Worm (Caenorhabditis elegans) whole organism, L1 larva: Measurements from ENCODE around the gene rpn-5.

Experiments used
- C16A3.4 ChIP-seq: fragments of 150-350 bp; optimal IDR thresholded peaks from 2 replicates; lab custom pipeline; 2014; ENCODE audit warnings: missing biosample characterization, missing genetic modification characterization
- C34B4.2 ChIP-seq: sonication (generic microtip); optimal IDR thresholded peaks from 2 replicates; lab custom pipeline; 2017; ENCODE audit warnings: mild to moderate bottlenecking, missing genetic modification characterization, missing compliant biosample characterization
- Y116A8C.19 ChIP-seq: sonication (generic microtip); optimal IDR thresholded peaks from 2 replicates; lab custom pipeline; 2016; ENCODE audit warnings: missing compliant biosample characterization, missing genetic modification characterization, borderline replicate concordance
- aha-1 ChIP-seq: fragments of 150-350 bp; optimal IDR thresholded peaks from 2 replicates; lab custom pipeline; 2014; ENCODE audit warnings: missing biosample characterization, missing genetic modification characterization
- aly-2 ChIP-seq: fragments of 150-350 bp; optimal IDR thresholded peaks from 2 replicates; lab custom pipeline; 2014; ENCODE audit warnings: missing biosample characterization, missing genetic modification characterization
- ama-1 ChIP-seq: fragments of 150-350 bp; optimal IDR thresholded peaks from 2 replicates; lab custom pipeline; 2014
- blmp-1 ChIP-seq: fragments of 150-350 bp; optimal IDR thresholded peaks from 2 replicates; lab custom pipeline; 2014; ENCODE audit warnings: missing biosample characterization, missing genetic modification characterization
- ceh-8 ChIP-seq: fragments of 200-800 bp; sonication (Bioruptor generic); optimal IDR thresholded peaks from 2 replicates; lab custom pipeline; 2018; ENCODE audit warnings: mild to moderate bottlenecking, missing genetic modification characterization, moderate library complexity, missing compliant biosample characterization
- ceh-82 ChIP-seq, 3 experiments: fragments of 150-350 bp in 1 of 3; sonication (generic microtip) in 2 of 3; optimal IDR thresholded peaks; 2 replicates each; lab custom pipeline; 2014 to 2017; ENCODE audit warnings: missing biosample characterization in 3 of 3, missing genetic modification characterization in 3 of 3
- ces-1 ChIP-seq: fragments of 150-350 bp; optimal IDR thresholded peaks from 2 replicates; lab custom pipeline; 2014; ENCODE audit warnings: missing biosample characterization, missing genetic modification reagents, missing genetic modification characterization
- dpl-1 ChIP-seq, 3 experiments: fragments of 150-350 bp in 2 of 3; sonication (generic microtip) in 1 of 3; optimal IDR thresholded peaks; 2 replicates each; lab custom pipeline; 2014 to 2017; ENCODE audit warnings: missing biosample characterization in 3 of 3, missing genetic modification characterization in 3 of 3, missing genetic modification reagents in 3 of 3
- dsc-1 ChIP-seq: sonication (generic microtip); optimal IDR thresholded peaks from 2 replicates; lab custom pipeline; 2016; ENCODE audit warnings: mild to moderate bottlenecking, missing genetic modification characterization, missing compliant biosample characterization
- efl-1 ChIP-seq, 4 experiments: fragments of 150-350 bp; optimal IDR thresholded peaks in 3 of 4; peaks in 1 of 4; 1 replicate in 1 of 4; 2 replicates in 3 of 4; lab custom pipeline; 2014; ENCODE audit warnings: missing biosample characterization in 2 of 4, missing genetic modification characterization in 2 of 4, missing genetic modification reagents in 2 of 4
- efl-3 ChIP-seq: fragments of 200-800 bp; sonication (Bioruptor generic); optimal IDR thresholded peaks from 2 replicates; lab custom pipeline; 2018; ENCODE audit warnings: mild to moderate bottlenecking, missing genetic modification characterization, missing compliant biosample characterization
- elt-2 ChIP-seq: sonication (generic microtip); optimal IDR thresholded peaks from 2 replicates; lab custom pipeline; 2016; ENCODE audit warnings: missing genetic modification characterization, mild to moderate bottlenecking, inconsistent platforms, missing compliant biosample characterization, missing genetic modification reagents
- elt-3 ChIP-seq, 6 experiments: fragments of 150-350 bp in 1 of 6; sonication (generic microtip); optimal IDR thresholded peaks; 2 replicates each; lab custom pipeline; 2017 to 2018; ENCODE audit warnings: missing biosample characterization in 6 of 6, missing genetic modification characterization in 6 of 6, inconsistent platforms in 1 of 6
- fkh-10 ChIP-seq: sonication (generic microtip); optimal IDR thresholded peaks from 2 replicates; lab custom pipeline; 2017; ENCODE audit warnings: missing biosample characterization, missing genetic modification reagents, missing genetic modification characterization
- fkh-4 ChIP-seq: sonication (generic microtip); optimal IDR thresholded peaks from 2 replicates; lab custom pipeline; 2016; ENCODE audit warnings: missing compliant biosample characterization, missing genetic modification characterization, borderline replicate concordance
- fos-1 ChIP-seq: fragments of 150-350 bp; optimal IDR thresholded peaks from 2 replicates; lab custom pipeline; 2014; ENCODE audit warnings: missing biosample characterization, missing genetic modification characterization
- hlh-4 ChIP-seq: sonication (generic microtip); optimal IDR thresholded peaks from 2 replicates; lab custom pipeline; 2016; ENCODE audit warnings: mild to moderate bottlenecking, missing genetic modification characterization, missing compliant biosample characterization
- hpl-2 ChIP-seq: fragments of 150-350 bp; optimal IDR thresholded peaks from 2 replicates; lab custom pipeline; 2014; ENCODE audit warnings: missing biosample characterization, missing genetic modification reagents, missing genetic modification characterization
- irx-1 ChIP-seq: sonication (generic microtip); optimal IDR thresholded peaks from 2 replicates; lab custom pipeline; 2016; ENCODE audit warnings: missing genetic modification characterization, missing compliant biosample characterization
- jun-1 ChIP-seq: fragments of 150-350 bp; optimal IDR thresholded peaks from 2 replicates; lab custom pipeline; 2014; ENCODE audit warnings: missing biosample characterization, missing genetic modification reagents, missing genetic modification characterization
- lin-13 ChIP-seq: fragments of 150-350 bp; optimal IDR thresholded peaks from 2 replicates; lab custom pipeline; 2014; ENCODE audit warnings: missing biosample characterization, missing genetic modification reagents, missing genetic modification characterization
- lin-14 ChIP-seq: fragments of 200-800 bp; sonication (Bioruptor generic); optimal IDR thresholded peaks from 2 replicates; lab custom pipeline; 2018; ENCODE audit warnings: mild to moderate bottlenecking, missing genetic modification characterization, moderate library complexity, missing compliant biosample characterization
- lin-35 ChIP-seq, 2 experiments: fragments of 150-350 bp; optimal IDR thresholded peaks; 2 replicates each; lab custom pipeline; 2014; ENCODE audit warnings: missing biosample characterization in 2 of 2, missing genetic modification characterization in 2 of 2, missing genetic modification reagents in 2 of 2
- lin-39 ChIP-seq: fragments of 150-350 bp; optimal IDR thresholded peaks from 2 replicates; lab custom pipeline; 2014; ENCODE audit warnings: missing biosample characterization, missing genetic modification reagents, missing genetic modification characterization
- lsy-2 ChIP-seq, 2 experiments: fragments of 150-350 bp; optimal IDR thresholded peaks; 2 replicates each; lab custom pipeline; 2014; ENCODE audit warnings: missing biosample characterization in 2 of 2, missing genetic modification characterization in 2 of 2
- mdl-1 ChIP-seq, 2 experiments: fragments of 150-350 bp; optimal IDR thresholded peaks; 2 replicates each; lab custom pipeline; 2014 to 2017; ENCODE audit warnings: missing biosample characterization in 2 of 2, missing genetic modification characterization in 2 of 2, inconsistent platforms in 1 of 2
- mep-1 ChIP-seq: fragments of 150-350 bp; optimal IDR thresholded peaks from 2 replicates; lab custom pipeline; 2014; ENCODE audit warnings: missing biosample characterization, missing genetic modification characterization
- nhr-11 ChIP-seq: fragments of 150-350 bp; optimal IDR thresholded peaks from 2 replicates; lab custom pipeline; 2014; ENCODE audit warnings: missing biosample characterization, missing genetic modification characterization
- nhr-19 ChIP-seq: fragments of 200-800 bp; sonication (Bioruptor generic); conservative IDR thresholded peaks from 2 replicates; pipeline ENCODE4 v1.3.6; 2022; ENCODE audit warnings: missing genetic modification characterization, missing compliant biosample characterization
- nhr-20 ChIP-seq: sonication (generic microtip); optimal IDR thresholded peaks from 2 replicates; lab custom pipeline; 2016; ENCODE audit warnings: mild to moderate bottlenecking, missing genetic modification characterization, missing compliant biosample characterization
- nhr-237 ChIP-seq: fragments of 150-350 bp; optimal IDR thresholded peaks from 2 replicates; lab custom pipeline; 2014; ENCODE audit warnings: missing biosample characterization, missing genetic modification characterization
- nhr-47 ChIP-seq: sonication (generic microtip); optimal IDR thresholded peaks from 2 replicates; lab custom pipeline; 2016; ENCODE audit warnings: mild to moderate bottlenecking, missing genetic modification characterization, moderate library complexity, missing compliant biosample characterization
- nhr-71 ChIP-seq: sonication (generic microtip); optimal IDR thresholded peaks from 2 replicates; lab custom pipeline; 2016; ENCODE audit warnings: mild to moderate bottlenecking, missing genetic modification characterization, moderate library complexity, missing compliant biosample characterization
- nhr-76 ChIP-seq: sonication (generic microtip); optimal IDR thresholded peaks from 2 replicates; lab custom pipeline; 2017; ENCODE audit warnings: missing biosample characterization, missing genetic modification characterization
- nhr-77 ChIP-seq: fragments of 150-350 bp; optimal IDR thresholded peaks from 2 replicates; lab custom pipeline; 2014; ENCODE audit warnings: missing biosample characterization, missing genetic modification characterization
- nhr-84 ChIP-seq: sonication (generic microtip); optimal IDR thresholded peaks from 2 replicates; lab custom pipeline; 2017; ENCODE audit warnings: missing biosample characterization, missing genetic modification characterization
- nhr-85 ChIP-seq: sonication (generic microtip); peaks from one replicate; lab custom pipeline; 2016; ENCODE audit warnings: missing genetic modification characterization, inconsistent platforms, missing compliant biosample characterization
- pag-3 ChIP-seq: sonication (generic microtip); optimal IDR thresholded peaks from 2 replicates; lab custom pipeline; 2017; ENCODE audit warnings: missing genetic modification characterization, mild to moderate bottlenecking, missing compliant biosample characterization, antibody characterized with exemption, borderline replicate concordance; ENCODE audit not compliant: insufficient read depth
- pqm-1 ChIP-seq: sonication (generic microtip); optimal IDR thresholded peaks from 3 replicates; lab custom pipeline; 2017; ENCODE audit warnings: missing biosample characterization, missing genetic modification characterization
- rnt-1 ChIP-seq: sonication (generic microtip); optimal IDR thresholded peaks from 2 replicates; lab custom pipeline; 2016; ENCODE audit warnings: mild to moderate bottlenecking, missing genetic modification characterization, moderate library complexity, missing compliant biosample characterization
- snpc-4 ChIP-seq: fragments of 150-350 bp; optimal IDR thresholded peaks from 2 replicates; lab custom pipeline; 2014; ENCODE audit warnings: missing biosample characterization, missing genetic modification characterization
- snu-23 ChIP-seq: sonication (generic microtip); optimal IDR thresholded peaks from 2 replicates; lab custom pipeline; 2016; ENCODE audit warnings: missing genetic modification characterization, missing compliant biosample characterization
- sox-4 ChIP-seq: sonication (generic microtip); optimal IDR thresholded peaks from 2 replicates; lab custom pipeline; 2016; ENCODE audit warnings: missing genetic modification characterization, missing compliant biosample characterization
- sup-37 ChIP-seq: fragments of 200-800 bp; sonication (Bioruptor generic); optimal IDR thresholded peaks from 2 replicates; lab custom pipeline; 2018; ENCODE audit warnings: mild to moderate bottlenecking, missing genetic modification characterization, missing compliant biosample characterization
- tbx-2 ChIP-seq: sonication (generic microtip); optimal IDR thresholded peaks from 2 replicates; lab custom pipeline; 2016; ENCODE audit warnings: missing genetic modification characterization, missing compliant biosample characterization
- unc-62 ChIP-seq: fragments of 150-350 bp; optimal IDR thresholded peaks from 2 replicates; lab custom pipeline; 2014; ENCODE audit warnings: missing biosample characterization, missing genetic modification reagents, missing genetic modification characterization
- zip-4 ChIP-seq: fragments of 200-800 bp; sonication (Bioruptor generic); optimal IDR thresholded peaks from 2 replicates; lab custom pipeline; 2018; ENCODE audit warnings: mild to moderate bottlenecking, missing genetic modification characterization, moderate library complexity, missing compliant biosample characterization
- ztf-11 ChIP-seq, 2 experiments: sonication (generic microtip); optimal IDR thresholded peaks; 2 replicates each; lab custom pipeline; 2016 to 2017; ENCODE audit warnings: missing genetic modification characterization in 2 of 2, missing biosample characterization in 1 of 2, missing compliant biosample characterization in 1 of 2

Gene rpn-5

DNA sequence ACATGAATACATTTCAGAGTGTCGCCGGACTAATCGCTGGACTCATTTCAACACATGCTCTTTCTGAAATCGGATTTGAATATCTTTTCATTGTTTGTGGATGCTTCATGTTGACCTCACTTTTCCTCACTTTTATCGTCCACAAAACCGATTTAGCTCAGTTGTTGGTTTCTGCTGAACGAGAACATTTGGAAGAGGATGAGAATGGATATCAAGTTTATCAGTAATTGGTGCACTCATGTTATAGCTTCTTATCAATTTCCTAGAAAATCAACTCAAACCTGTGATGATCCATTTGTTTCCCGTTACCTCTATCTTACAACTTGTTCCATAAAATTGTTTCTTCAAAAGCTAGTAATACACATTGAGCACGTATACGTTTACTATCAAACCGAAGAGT lies 2.2 kb downstream of the rpn-5 start:
- TF ChIP-seq aly-2 (tag; lab: Kevin White, UChicago) (peak; percentile 40), elt-3 (tag; optimal IDR thresholded peaks at IDR 0.05; lab: Kevin White, UChicago) (no peak), nhr-84 (tag; lab: Kevin White, UChicago) (no peak), jun-1 (tag; lab: Kevin White, UChicago) (no peak), nhr-85 (tag; lab: Kevin White, UChicago) (peak; percentile 14)

DNA sequence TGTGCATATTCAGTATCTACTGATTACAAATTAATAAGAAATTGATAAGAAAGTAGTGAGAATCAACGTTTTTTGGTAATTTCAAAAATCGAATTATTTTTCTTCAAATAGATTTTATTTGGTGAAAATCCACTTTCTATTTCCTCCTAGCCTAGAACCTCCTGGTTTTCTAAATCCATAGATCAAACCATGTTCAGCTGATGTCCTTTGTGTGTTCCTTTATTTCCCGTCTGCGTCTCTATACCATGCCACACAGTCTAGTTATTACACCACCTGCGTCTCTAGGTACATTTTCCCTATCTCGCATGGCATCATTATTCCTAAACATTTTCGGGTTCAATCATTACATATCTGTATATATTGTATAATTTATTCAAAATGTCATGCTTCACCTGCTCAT lies 5.1 kb downstream of the rpn-5 start, which contains the start of gene F10G7.5:
F10G7.5 (plus strand) TSS at position 286 of the 400 bp plus-strand sequence.
- no peak for TF ChIP-seq dsc-1 (tag; lab: Kevin White, UChicago)
- TF ChIP-seq nhr-237, result no peak
- TF ChIP-seq rnt-1 (tag; lab: Kevin White, UChicago), result no peak
- TF ChIP-seq C34B4.2, result no peak
- no peak for TF ChIP-seq zip-4
- no peak for TF ChIP-seq lin-13 (GFP tag; lab: Kevin White, UChicago)
- no peak for TF ChIP-seq efl-3 (GFP tag; lab: Kevin White, UChicago)
- TF ChIP-seq elt-2, result peak; percentile 64
- TF ChIP-seq irx-1 (tag; lab: Kevin White, UChicago), result no peak
- TF ChIP-seq fkh-10 (GFP tag; lab: Kevin White, UChicago), result no peak
- TF ChIP-seq pag-3, result no peak
- peak; percentile 9 for TF ChIP-seq nhr-71 (tag; lab: Kevin White, UChicago)
- peak; percentile 67 for TF ChIP-seq lin-14 (GFP tag; lab: Kevin White, UChicago)
- TF ChIP-seq mdl-1 (tag; optimal IDR thresholded peaks at IDR 0.05; lab: Kevin White, UChicago), result no peak
- no peak for TF ChIP-seq unc-62 (GFP tag; lab: Kevin White, UChicago)
- TF ChIP-seq hlh-4, result no peak
- TF ChIP-seq Y116A8C.19 (tag; lab: Kevin White, UChicago), result no peak
- TF ChIP-seq efl-1 (optimal IDR thresholded peaks at IDR 0.05; lab: Kevin White, UChicago), result peak; percentile 33 to 68
- peak; percentile 17 to 92 for TF ChIP-seq efl-1 (GFP tag; optimal IDR thresholded peaks at IDR 0.05 in 1 of 2; lab: Kevin White, UChicago)
- no peak for TF ChIP-seq C16A3.4
- no peak for TF ChIP-seq hpl-2 (GFP tag; lab: Kevin White, UChicago)
- no peak for TF ChIP-seq aha-1 (tag; lab: Kevin White, UChicago)
- peak; percentile 23 for TF ChIP-seq snu-23 (GFP tag; lab: Kevin White, UChicago)
- no peak for TF ChIP-seq snpc-4
- TF ChIP-seq dpl-1 (GFP tag; optimal IDR thresholded peaks at IDR 0.05; lab: Kevin White, UChicago), result peak in 2 of 3 experiments; percentile 11 to 34
- no peak for TF ChIP-seq ceh-82 (tag; optimal IDR thresholded peaks at IDR 0.05; lab: Kevin White, UChicago)
- no peak for TF ChIP-seq fos-1 (tag; lab: Kevin White, UChicago)
- no peak for TF ChIP-seq sox-4
- TF ChIP-seq nhr-76 (tag; lab: Kevin White, UChicago), result no peak
- no peak for TF ChIP-seq nhr-77
- TF ChIP-seq blmp-1 (tag; lab: Kevin White, UChicago), result peak; percentile 55
- no peak for TF ChIP-seq tbx-2 (tag; lab: Kevin White, UChicago)
- no peak for TF ChIP-seq nhr-19 (GFP tag; lab: Robert Waterston, UW)
- no peak for TF ChIP-seq ceh-8
- TF ChIP-seq sup-37, result no peak
- no peak for TF ChIP-seq nhr-20 (tag; lab: Kevin White, UChicago)
- TF ChIP-seq nhr-47 (tag; lab: Kevin White, UChicago), result no peak
- peak; percentile 31 to 52 for TF ChIP-seq lsy-2 (tag; optimal IDR thresholded peaks at IDR 0.05; lab: Kevin White, UChicago)
- peak; percentile 42 for TF ChIP-seq nhr-85 (tag; lab: Kevin White, UChicago)
- no peak for TF ChIP-seq ces-1 (GFP tag; lab: Kevin White, UChicago)
- TF ChIP-seq lin-39 (tag; lab: Kevin White, UChicago), result no peak
- no peak for TF ChIP-seq ztf-11 (tag; optimal IDR thresholded peaks at IDR 0.05; lab: Kevin White, UChicago)
- TF ChIP-seq nhr-11 (tag; lab: Kevin White, UChicago), result no peak
- TF ChIP-seq mep-1, result no peak
- no peak for TF ChIP-seq fkh-4 (tag; lab: Kevin White, UChicago)
- no peak for TF ChIP-seq pqm-1 (tag; lab: Kevin White, UChicago)
- peak in 1 of 2 experiments; percentile 32 for TF ChIP-seq lin-35 (GFP tag; optimal IDR thresholded peaks at IDR 0.05; lab: Kevin White, UChicago)
- no peak for TF ChIP-seq ama-1 (lab: Kevin White, UChicago)
